Fruit fly (Drosophila melanogaster) whole organism, larva: ENCODE measurements around the gene Dtd.

Source experiments
- noc ChIP-seq: fragments of 200-800 bp; sonication (Bioruptor generic); optimal IDR thresholded peaks from 3 replicates; lab custom pipeline; 2019; ENCODE audit warnings: missing biosample characterization, mild to moderate bottlenecking, missing genetic modification characterization, moderate library complexity

Dtd gene

DNA sequence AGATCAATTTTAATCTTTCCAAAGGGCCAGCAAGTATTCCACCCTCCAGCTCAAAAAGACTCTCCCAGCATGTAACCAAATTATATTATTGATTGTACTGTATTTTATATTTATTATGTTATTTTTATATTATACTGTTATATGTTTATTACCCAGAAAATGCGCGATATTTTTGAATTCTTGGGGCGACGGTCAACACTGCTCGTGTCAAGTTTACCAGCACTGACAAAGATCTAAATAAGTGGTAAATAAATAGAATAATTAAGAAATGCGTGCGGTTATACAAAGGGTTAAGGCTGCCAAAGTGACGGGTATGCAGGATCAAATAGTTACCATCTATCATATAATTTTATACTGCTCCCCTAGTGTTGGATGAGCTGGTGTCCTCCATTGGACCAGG lies at the start of gene Dtd:
TSS of gene Dtd (plus strand) at position 248 of the 400 bp plus-strand sequence.
- TF ChIP-seq noc: no peak

DNA sequence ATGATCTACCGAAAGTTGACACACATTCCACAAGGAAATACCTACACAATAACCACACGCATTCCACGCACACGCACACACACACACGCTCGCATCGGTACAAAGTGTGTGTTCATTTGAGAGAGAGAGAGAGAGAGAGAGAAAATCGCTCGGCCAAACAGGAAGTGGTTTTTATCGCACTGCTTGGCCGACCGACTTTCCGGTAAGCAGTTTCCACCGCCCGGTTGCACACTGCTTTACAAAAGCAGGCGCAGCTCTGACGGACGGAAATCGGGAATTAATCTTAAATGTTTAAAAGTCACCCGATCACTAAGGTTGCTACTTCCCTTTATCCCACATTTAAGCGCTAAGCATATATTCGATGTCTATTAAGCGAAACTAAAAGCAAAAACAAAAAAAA lies 37.1 kb upstream of the Dtd start:
- no peak for TF ChIP-seq noc

DNA sequence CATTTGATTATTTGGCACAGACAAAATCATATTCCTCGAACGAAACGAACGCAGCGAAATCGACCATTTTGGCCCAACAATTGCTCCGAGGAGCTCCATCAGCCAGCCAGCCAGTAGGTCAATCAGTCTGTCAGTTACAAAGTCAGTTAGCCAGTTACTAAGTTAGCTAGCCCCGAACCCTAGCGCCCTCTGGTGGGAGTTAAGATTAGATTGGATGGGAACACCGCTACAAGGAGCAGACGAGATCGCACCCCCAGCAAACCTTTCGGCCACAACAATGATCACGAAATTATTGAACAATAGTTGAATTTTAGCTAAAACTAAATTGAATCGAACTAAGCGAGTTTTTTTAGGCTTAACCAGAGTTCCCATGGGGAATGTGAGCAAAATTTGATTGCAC lies 36.0 kb upstream of the Dtd start:
- no peak for TF ChIP-seq noc

DNA sequence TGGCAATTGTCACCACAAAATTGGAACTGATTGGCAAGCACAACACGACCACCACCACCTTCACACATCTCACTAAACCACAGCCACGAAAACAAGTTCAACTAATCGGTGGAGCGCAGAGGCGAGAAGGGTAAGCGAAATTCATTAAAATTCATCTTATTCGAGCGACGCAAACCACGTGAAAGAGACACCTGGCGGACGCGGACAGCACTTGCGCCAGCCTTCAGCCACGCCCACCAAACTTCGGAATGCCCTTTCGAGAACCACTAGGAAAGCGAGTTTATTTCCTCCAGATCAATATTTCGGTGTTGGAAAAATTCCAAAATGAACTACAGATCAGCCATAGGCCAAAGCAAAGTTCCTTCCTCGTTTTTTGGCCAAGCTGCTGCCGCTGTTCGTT lies 34.3 kb upstream of the Dtd start:
- no peak for TF ChIP-seq noc

DNA sequence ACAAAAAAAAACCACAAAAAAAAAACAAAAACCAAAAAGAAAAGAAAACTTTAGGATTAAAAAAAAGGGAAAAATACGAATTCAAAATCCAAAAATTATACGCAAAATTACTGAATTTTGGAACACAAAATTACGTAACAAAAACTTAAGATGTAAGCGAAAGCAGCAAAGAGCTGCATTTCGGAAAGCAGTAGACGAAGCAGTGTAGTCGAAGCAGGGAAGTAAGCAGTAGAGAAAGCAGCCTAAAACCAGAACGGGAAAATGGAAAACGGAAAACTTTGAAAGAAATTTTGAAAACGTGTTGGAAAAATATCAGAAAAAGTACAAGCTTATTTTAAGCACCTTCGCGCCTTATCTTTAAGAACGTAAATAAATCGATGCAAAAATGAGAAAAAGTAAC lies 27.0 kb upstream of the Dtd start:
- TF ChIP-seq noc: no peak

DNA sequence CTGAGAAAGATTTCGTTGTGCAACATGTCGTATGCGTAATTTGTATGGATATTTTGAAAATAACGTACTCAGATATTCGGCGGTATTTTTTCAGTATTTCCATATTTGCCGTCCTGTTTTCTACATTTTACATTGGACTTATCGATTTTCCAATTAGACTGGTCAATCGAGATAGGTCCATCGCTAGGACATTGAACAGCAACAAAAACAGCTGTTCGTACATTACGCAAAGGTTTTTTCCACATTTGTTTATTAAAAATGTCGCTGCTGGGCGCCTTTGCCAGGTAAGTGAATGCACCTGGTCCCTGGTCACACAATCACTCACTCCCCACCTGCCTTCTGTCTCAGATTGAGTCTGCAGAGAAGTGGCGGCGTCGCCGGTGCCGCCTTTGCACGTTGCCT lies 22.1 kb upstream of the Dtd start, which contains the start of gene mRpL40:
TSS of gene mRpL40 (plus strand) at position 186 of the 402 bp plus-strand sequence.
- TF ChIP-seq noc: no peak

DNA sequence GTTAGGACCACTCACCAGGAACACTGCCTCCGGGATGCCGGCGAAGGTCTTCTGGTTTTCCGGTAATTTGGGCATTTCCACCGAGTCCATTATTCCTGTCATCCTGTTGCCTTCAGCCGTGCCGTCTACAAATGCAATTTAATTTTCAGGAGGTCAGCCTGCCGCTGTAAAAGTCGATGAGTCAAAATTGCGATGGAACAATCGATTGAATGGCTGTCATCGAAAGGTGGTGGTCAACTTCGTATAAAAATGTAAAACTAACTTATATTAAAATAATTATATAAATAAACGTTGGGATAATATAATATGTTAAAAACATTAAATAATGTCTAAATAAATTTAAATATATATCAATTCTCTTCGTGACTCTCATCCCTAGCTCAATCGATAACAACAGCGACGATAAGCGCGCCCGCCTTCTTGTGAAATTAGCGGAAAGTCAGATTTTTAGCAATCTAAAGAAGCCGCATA lies 20.2 kb upstream of the Dtd start, which contains the start of the genes mgr and Irbp:
TSS of gene mgr (minus strand) at position 209 of the 471 bp plus-strand sequence.
TSS of gene Irbp (plus strand) at position 381 of the 471 bp plus-strand sequence.
- peak; percentile 92 for TF ChIP-seq noc

DNA sequence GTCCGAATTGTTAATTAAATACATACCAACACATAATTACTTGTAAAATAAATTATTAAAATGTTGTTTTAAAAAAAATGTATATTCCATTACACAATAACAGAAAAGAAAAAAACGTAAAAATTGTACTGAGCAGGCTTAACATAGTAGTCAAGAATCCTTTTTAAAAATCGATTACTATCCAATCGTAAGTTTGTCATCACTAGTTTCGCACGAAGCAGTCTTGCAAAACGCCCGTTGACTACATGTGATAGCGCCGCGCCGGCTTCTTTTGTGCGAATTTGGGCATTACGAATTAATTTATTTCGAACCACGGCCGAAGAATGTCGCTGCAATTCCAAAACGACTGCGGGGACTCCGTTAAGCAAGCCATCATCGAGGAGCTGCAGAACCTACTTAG lies 17.5 kb upstream of the Dtd start, which contains the start of gene Ipo9:
TSS of gene Ipo9 (plus strand) at position 152 of the 400 bp plus-strand sequence.
- TF ChIP-seq noc: no peak

DNA sequence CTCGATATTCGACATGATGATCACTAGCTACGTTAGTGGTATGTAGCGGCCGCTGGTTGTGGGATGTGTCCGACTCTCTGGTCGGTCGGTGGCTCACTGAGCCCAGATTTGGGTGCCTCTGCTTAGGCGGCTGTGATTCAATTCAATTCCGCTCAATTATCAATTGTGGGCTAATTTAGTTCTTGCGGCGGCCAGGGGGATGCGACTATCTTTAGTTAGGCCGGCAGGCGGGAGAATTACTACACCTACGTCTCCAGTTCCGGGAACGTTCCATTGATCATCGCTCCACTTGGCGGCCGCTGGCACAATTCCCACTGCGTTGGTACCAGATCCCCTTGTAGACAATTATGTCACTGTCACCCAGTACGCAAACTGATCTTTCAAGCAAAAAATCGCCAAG lies 11.3 kb upstream of the Dtd start, which contains the start of the genes bumpel and CG45676:
TSS of gene bumpel (minus strand) at position 101 of the 400 bp plus-strand sequence.
TSS of gene CG45676 (plus strand) at position 318 of the 400 bp plus-strand sequence.
- TF ChIP-seq noc: no peak

DNA sequence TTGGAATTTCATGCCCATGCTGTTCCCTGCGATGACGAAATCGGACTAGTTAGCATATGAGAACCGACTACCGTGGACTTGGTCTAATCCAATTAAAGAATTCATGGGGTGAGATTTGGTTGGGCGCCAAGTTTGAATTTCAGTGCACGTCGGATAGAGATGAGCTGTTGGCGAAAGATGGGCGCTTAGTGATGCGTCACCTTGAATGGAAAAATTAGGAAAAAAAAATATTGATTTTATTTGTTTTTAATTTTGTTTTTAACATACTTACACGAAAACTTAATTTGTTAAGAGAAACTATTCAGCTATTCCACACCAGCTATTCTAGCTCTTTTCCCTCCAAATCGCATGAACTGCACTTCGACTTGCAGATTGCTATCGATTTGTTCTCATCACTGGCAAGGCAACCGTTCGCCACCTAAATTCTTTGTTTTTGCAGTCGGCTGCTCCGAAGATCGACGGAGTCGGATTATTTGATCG lies 8.2 kb upstream of the Dtd start, which contains the start of the genes ninaG and Sptz:
TSS of gene ninaG (minus strand) at position 51 of the 480 bp plus-strand sequence.
TSS of gene Sptz (plus strand) at position 450 of the 480 bp plus-strand sequence.
- TF ChIP-seq noc: peak; percentile 81

DNA sequence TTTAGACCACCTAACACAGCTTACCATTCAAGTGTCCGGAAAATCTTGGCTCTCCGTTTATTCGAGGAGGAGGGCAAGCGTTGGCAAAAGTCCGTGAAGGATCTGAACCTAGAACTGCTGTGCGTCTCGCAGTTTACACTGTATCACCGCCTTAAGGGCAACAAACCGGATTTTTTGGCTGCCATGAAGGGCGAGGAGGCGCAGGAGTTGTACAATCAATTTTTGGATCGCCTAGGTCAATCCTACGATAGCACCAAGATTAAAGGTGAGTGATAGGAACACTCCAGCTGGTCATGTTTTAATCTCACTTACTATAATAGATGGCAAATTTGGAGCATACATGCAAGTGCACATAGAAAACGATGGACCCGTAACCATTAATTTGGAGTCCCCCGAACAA lies 446 bp downstream of the Dtd start:
- no peak for TF ChIP-seq noc

DNA sequence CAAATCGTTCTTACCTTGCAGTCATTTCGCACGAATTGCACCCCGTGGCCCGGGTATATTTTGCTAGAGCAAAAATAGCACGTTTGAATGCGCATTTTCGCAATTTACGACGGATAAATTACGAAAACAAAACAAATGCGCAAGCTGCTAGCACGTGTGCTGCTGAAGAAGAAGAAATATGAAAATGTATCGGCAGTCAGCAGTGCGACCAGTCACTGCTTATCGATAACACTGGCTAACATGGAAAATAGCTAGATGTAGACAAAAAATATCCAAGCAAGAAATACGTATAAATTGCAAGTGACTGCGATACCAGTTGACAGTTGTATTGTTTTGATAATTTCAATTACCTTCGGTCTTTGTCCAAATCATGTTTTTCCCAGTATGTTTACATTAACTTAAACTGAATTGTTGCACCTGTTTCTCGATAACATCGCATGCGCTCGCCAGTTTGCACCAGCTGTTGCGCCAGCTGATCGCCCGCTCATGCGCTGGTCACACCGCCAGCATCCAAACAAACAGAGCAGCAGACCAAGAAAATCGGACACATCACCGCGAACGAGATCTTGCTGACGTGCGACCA lies 1.6 kb downstream of the Dtd start, which contains the start of the genes RpL24-like and CG5276:
TSS of gene RpL24-like (minus strand) at position 188 of the 583 bp plus-strand sequence.
TSS of gene CG5276 (plus strand) at position 344 of the 583 bp plus-strand sequence.
- TF ChIP-seq noc: no peak

DNA sequence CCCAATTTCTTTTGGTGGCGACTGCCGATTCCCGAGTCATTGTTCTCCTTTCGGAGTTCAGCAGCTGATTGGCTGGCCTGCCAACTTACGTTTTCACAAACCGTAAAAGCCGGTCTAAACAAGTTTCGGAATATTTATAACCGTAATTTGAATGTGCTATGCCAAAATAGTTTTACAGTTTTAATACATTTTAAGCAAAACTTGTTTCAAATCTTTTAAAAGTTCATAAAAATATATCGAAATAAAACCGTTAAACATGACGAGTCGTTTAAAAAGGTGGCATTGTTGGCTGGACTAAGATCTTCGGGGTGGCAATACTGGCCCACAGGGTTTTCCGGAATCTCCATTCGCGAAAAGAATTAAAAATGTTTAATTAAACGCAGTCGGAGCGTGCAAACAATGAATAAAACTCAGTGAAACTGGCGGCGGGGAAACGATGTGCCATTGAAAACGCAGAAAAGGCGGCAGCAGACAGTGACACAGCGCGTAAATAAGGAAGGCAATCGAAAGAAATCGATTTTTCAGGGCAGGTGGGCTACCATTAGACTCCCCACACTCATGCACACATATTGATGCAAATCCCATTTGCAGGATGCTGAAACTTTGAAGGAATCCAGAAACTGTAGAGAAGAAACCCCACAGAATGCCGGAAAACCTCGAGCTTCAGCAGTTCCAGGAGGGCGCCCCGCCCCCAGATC lies 5.8 kb downstream of the Dtd start, which contains the start of the genes Exd2 and CG5281:
TSS of gene Exd2 (minus strand) at position 167 of the 698 bp plus-strand sequence.
TSS of gene CG5281 (plus strand) at position 314 of the 698 bp plus-strand sequence.
- no peak for TF ChIP-seq noc

DNA sequence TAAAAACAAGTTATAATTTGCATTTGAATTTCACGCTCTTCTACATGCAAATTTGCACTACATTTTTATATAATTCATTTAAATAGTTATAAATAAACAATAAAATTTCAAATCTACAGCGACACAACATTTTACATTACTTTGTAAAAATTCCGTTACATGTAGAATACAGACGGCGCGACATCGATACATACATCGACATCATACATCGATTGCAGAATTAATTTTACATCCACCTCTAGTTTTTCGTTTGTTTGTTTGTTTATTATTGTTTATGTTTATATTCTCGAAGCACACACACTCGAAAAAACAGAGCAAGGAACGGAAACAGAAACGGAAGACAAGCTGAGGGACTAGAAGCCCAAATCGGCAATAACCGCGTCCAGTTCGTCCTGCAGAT lies 7.7 kb downstream of the Dtd start, which contains the start of gene CG17230:
TSS of gene CG17230 (plus strand) at position 258 of the 400 bp plus-strand sequence.
- no peak for TF ChIP-seq noc

DNA sequence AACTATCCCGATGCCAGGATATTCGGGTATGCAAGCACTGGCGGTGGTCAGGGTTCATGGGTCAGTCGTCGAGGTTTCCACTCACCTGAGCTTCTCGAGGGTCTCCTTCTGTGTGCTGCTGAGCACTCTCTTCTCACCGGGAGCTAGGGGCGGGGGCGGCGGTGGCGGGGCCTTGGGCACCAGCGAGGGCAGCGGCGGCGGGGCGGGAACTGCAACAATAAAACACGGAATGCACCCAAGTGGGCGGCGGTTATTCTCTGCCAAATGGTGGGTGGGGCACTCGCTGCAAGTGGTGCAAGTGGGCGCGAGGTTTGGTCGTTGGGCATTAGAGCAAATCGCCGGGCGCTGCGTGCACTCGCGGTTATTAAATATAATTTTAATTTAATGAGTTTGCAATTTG lies 11.2 kb downstream of the Dtd start:
- no peak for TF ChIP-seq noc

DNA sequence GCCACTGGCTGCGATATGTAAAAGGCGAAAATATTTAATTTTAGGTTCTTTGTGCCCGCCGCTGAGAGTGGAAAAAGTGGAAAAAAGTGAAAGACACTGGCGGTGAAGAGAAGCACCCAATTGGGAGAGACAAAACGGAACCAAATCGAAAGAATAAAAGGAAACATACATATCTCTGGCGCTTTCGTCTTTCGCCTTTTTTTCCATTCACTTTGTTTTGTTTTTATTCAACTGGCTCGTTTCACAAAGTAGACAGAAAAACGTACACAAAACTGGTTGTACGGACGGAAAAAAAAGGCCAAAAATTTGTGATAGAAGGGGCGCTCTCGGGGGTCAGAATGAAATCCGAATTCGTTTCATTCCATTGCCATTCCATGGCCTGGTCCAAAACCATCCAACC lies 19.8 kb downstream of the Dtd start:
- no peak for TF ChIP-seq noc
